Worm (Caenorhabditis elegans) whole organism, young adult: ENCODE data around the gene tag-342.

Source experiments
- F55B11.4 ChIP-seq: sonication (generic microtip); optimal IDR thresholded peaks from 2 replicates; lab custom pipeline; 2016; ENCODE audit warnings: missing compliant biosample characterization, missing genetic modification characterization, borderline replicate concordance; ENCODE audit not compliant: insufficient read depth
- lin-26 ChIP-seq: fragments of 200-800 bp; sonication (Bioruptor generic); IDR thresholded peaks from 2 replicates; pipeline ENCODE4 v1.3.6; 2022; ENCODE audit warnings: missing genetic modification reagents, missing genetic modification characterization, missing compliant biosample characterization

DNA sequence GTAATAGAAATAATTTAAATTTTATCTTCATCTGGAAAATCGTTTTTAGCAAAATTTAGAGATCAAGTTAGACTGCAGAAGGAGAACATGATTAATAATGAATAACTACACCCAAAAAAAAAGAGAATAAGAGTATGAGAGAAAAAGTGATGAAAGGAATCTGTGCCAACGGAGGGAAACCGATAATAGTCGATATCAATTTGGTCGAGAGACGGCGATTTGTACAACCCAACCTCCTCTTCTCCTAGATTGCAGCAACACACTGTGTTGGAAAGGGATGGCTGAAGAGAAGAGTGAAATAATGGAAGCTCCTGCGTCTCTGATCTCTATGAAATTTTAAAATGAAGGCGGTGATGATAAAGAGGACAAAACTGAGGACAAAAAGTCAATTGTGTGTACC lies 6.5 kb downstream of the tag-342 start:
- TF ChIP-seq lin-26 (GFP tag; lab: Robert Waterston, UW) (no peak), F55B11.4 (no peak)
